Worm (Caenorhabditis elegans) whole organism, young adult: ENCODE data around the gene C06A1.7.
A peak's percentile ranks its signal among the peaks of the same experiment; 100 is the strongest.

Experiments used
- B0019.2 ChIP-seq: fragments of 200-800 bp; sonication (Bioruptor generic); conservative IDR thresholded peaks from 2 replicates; pipeline ENCODE4 v1.3.6; 2022; ENCODE audit warnings: missing genetic modification reagents, missing genetic modification characterization, missing compliant biosample characterization
- B0261.1 ChIP-seq: sonication (generic microtip); optimal IDR thresholded peaks from 2 replicates; lab custom pipeline; 2016; ENCODE audit warnings: mild to moderate bottlenecking, missing genetic modification characterization, moderate library complexity, missing compliant biosample characterization
- C06A6.2 ChIP-seq: fragments of 200-800 bp; sonication (Bioruptor generic); conservative IDR thresholded peaks from 2 replicates; pipeline ENCODE4 v1.3.6; 2022; ENCODE audit warnings: missing genetic modification characterization, missing compliant biosample characterization
- C17E4.6 ChIP-seq: fragments of 200-800 bp; sonication (Bioruptor generic); IDR thresholded peaks from 2 replicates; pipeline ENCODE4 v1.3.6; 2022; ENCODE audit warnings: missing genetic modification reagents, missing genetic modification characterization, missing compliant biosample characterization
- D2030.7 ChIP-seq: fragments of 200-800 bp; sonication (Bioruptor generic); IDR thresholded peaks from 2 replicates; pipeline ENCODE4 v1.3.6; 2022; ENCODE audit warnings: missing genetic modification reagents, missing genetic modification characterization, missing compliant biosample characterization
- F37B4.10 ChIP-seq: fragments of 200-800 bp; sonication (Bioruptor generic); IDR thresholded peaks from 2 replicates; pipeline ENCODE4 v1.3.6; 2022; ENCODE audit warnings: missing genetic modification characterization, missing compliant biosample characterization
- F39B2.1 ChIP-seq: fragments of 200-800 bp; sonication (Bioruptor generic); IDR thresholded peaks from 2 replicates; pipeline ENCODE4 v1.3.6; 2022; ENCODE audit warnings: missing genetic modification reagents, missing genetic modification characterization, missing compliant biosample characterization
- F49E8.2 ChIP-seq: sonication (generic microtip); optimal IDR thresholded peaks from 3 replicates; lab custom pipeline; 2017; ENCODE audit warnings: missing genetic modification characterization, mild to moderate bottlenecking, missing compliant biosample characterization, antibody characterized with exemption, moderate library complexity; ENCODE audit not compliant: insufficient read depth
- F57A8.1 ChIP-seq: fragments of 200-800 bp; sonication (Bioruptor generic); optimal IDR thresholded peaks from 2 replicates; lab custom pipeline; 2018; ENCODE audit warnings: mild to moderate bottlenecking, missing genetic modification characterization, moderate library complexity, missing compliant biosample characterization
- K11D2.4 ChIP-seq: fragments of 200-800 bp; sonication (Bioruptor generic); IDR thresholded peaks from 2 replicates; pipeline ENCODE4 v1.3.6; 2022; ENCODE audit warnings: missing genetic modification reagents, missing genetic modification characterization, missing compliant biosample characterization
- T07F8.4 ChIP-seq: sonication (generic microtip); optimal IDR thresholded peaks from 2 replicates; lab custom pipeline; 2016; ENCODE audit warnings: mild to moderate bottlenecking, missing genetic modification characterization, moderate library complexity, missing compliant biosample characterization
- Y53G8AR.9 ChIP-seq: fragments of 200-800 bp; sonication (Bioruptor generic); conservative IDR thresholded peaks from 2 replicates; pipeline ENCODE4 v1.3.6; 2022; ENCODE audit warnings: missing genetic modification reagents, missing genetic modification characterization, missing compliant biosample characterization
- Y95B8A.8 ChIP-seq: fragments of 200-800 bp; sonication (Bioruptor generic); IDR thresholded peaks from 2 replicates; pipeline ENCODE4 v1.3.6; 2022; ENCODE audit warnings: missing genetic modification reagents, missing genetic modification characterization, missing compliant biosample characterization
- akir-1 ChIP-seq: fragments of 200-800 bp; sonication (Bioruptor generic); optimal IDR thresholded peaks from 2 replicates; lab custom pipeline; 2018; ENCODE audit warnings: mild to moderate bottlenecking, missing genetic modification characterization, moderate library complexity, missing compliant biosample characterization
- attf-5 ChIP-seq: fragments of 200-800 bp; sonication (Bioruptor generic); optimal IDR thresholded peaks from 2 replicates; lab custom pipeline; 2018; ENCODE audit warnings: mild to moderate bottlenecking, missing genetic modification characterization, missing compliant biosample characterization
- cebp-2 ChIP-seq: fragments of 200-800 bp; sonication (Bioruptor generic); IDR thresholded peaks from 2 replicates; pipeline ENCODE4 v1.3.6; 2022; ENCODE audit warnings: missing genetic modification characterization, missing compliant biosample characterization
- ceh-100 ChIP-seq: fragments of 200-800 bp; sonication (Bioruptor generic); IDR thresholded peaks from 2 replicates; pipeline ENCODE4 v1.3.6; 2022; ENCODE audit warnings: missing genetic modification reagents, missing genetic modification characterization, missing compliant biosample characterization
- ceh-40 ChIP-seq: fragments of 200-800 bp; sonication (Bioruptor generic); IDR thresholded peaks from 2 replicates; pipeline ENCODE4 v1.3.6; 2022; ENCODE audit warnings: missing genetic modification characterization, missing compliant biosample characterization
- dox-1 ChIP-seq: fragments of 200-800 bp; sonication (Bioruptor generic); IDR thresholded peaks from 2 replicates; pipeline ENCODE4 v1.3.6; 2022; ENCODE audit warnings: missing genetic modification reagents, missing genetic modification characterization, missing compliant biosample characterization
- dpl-1 ChIP-seq: fragments of 150-350 bp; optimal IDR thresholded peaks from 2 replicates; lab custom pipeline; 2014; ENCODE audit warnings: missing biosample characterization, missing genetic modification reagents, missing genetic modification characterization
- efl-1 ChIP-seq: fragments of 150-350 bp; optimal IDR thresholded peaks from 2 replicates; lab custom pipeline; 2014; ENCODE audit warnings: missing biosample characterization, missing genetic modification reagents, missing genetic modification characterization
- egl-44 ChIP-seq: fragments of 200-800 bp; sonication (Bioruptor generic); IDR thresholded peaks from 2 replicates; pipeline ENCODE4 v1.3.6; 2022; ENCODE audit warnings: missing genetic modification reagents, missing genetic modification characterization, missing compliant biosample characterization
- fkh-3 ChIP-seq: sonication (generic microtip); optimal IDR thresholded peaks from 2 replicates; lab custom pipeline; 2016; ENCODE audit warnings: mild to moderate bottlenecking, missing genetic modification characterization, missing compliant biosample characterization
- him-1 ChIP-seq: sonication (generic microtip); optimal IDR thresholded peaks from 2 replicates; lab custom pipeline; 2016; ENCODE audit warnings: missing genotype, missing genetic modification reagents, missing genetic modification characterization, missing compliant biosample characterization
- hlh-12 ChIP-seq: sonication (generic microtip); optimal IDR thresholded peaks from 2 replicates; lab custom pipeline; 2016; ENCODE audit warnings: missing genetic modification characterization, missing compliant biosample characterization
- hlh-26 ChIP-seq: fragments of 200-800 bp; sonication (Bioruptor generic); conservative IDR thresholded peaks from 2 replicates; pipeline ENCODE4 v1.3.6; 2022; ENCODE audit warnings: missing genetic modification reagents, missing genetic modification characterization, missing compliant biosample characterization
- let-526 ChIP-seq: fragments of 200-800 bp; sonication (Bioruptor generic); IDR thresholded peaks from 2 replicates; pipeline ENCODE4 v1.3.6; 2022; ENCODE audit warnings: missing genetic modification reagents, missing genetic modification characterization, missing compliant biosample characterization
- lir-1 ChIP-seq: fragments of 200-800 bp; sonication (Bioruptor generic); conservative IDR thresholded peaks from 2 replicates; pipeline ENCODE4 v1.3.6; 2022; ENCODE audit warnings: missing genetic modification reagents, missing genetic modification characterization, missing compliant biosample characterization
- lsy-27 ChIP-seq: sonication (generic microtip); optimal IDR thresholded peaks from 2 replicates; lab custom pipeline; 2017; ENCODE audit warnings: missing genetic modification characterization, mild to moderate bottlenecking, missing compliant biosample characterization, antibody characterized with exemption, missing genotype, borderline replicate concordance; ENCODE audit not compliant: insufficient read depth
- madf-10 ChIP-seq: sonication (generic microtip); optimal IDR thresholded peaks from 2 replicates; lab custom pipeline; 2016; ENCODE audit warnings: mild to moderate bottlenecking, missing genetic modification characterization, missing compliant biosample characterization
- mes-4 ChIP-seq: sonication (generic microtip); optimal IDR thresholded peaks from 2 replicates; lab custom pipeline; 2016; ENCODE audit warnings: missing genotype, missing genetic modification characterization, missing compliant biosample characterization
- mxl-1 ChIP-seq: sonication (generic microtip); optimal IDR thresholded peaks from 2 replicates; lab custom pipeline; 2016; ENCODE audit warnings: missing genetic modification characterization, missing compliant biosample characterization
- nfya-1 ChIP-seq: sonication (generic microtip); optimal IDR thresholded peaks from 2 replicates; lab custom pipeline; 2017; ENCODE audit warnings: antibody characterized with exemption, missing compliant biosample characterization, missing genetic modification characterization, borderline replicate concordance; ENCODE audit not compliant: insufficient read depth
- nhr-27 ChIP-seq: fragments of 200-800 bp; sonication (Bioruptor generic); optimal IDR thresholded peaks from 2 replicates; lab custom pipeline; 2018; ENCODE audit warnings: mild to moderate bottlenecking, missing genetic modification characterization, moderate library complexity, missing compliant biosample characterization
- rcor-1 ChIP-seq: fragments of 200-800 bp; sonication (Bioruptor generic); IDR thresholded peaks from 2 replicates; pipeline ENCODE4 v1.3.6; 2022; ENCODE audit warnings: missing genetic modification reagents, missing genetic modification characterization, missing compliant biosample characterization
- repo-1 ChIP-seq: sonication (generic microtip); optimal IDR thresholded peaks from 2 replicates; lab custom pipeline; 2017; ENCODE audit warnings: mild to moderate bottlenecking, missing genetic modification characterization, missing compliant biosample characterization
- sdz-38 ChIP-seq: sonication (generic microtip); optimal IDR thresholded peaks from 2 replicates; lab custom pipeline; 2016; ENCODE audit warnings: missing genotype, missing genetic modification characterization, missing compliant biosample characterization
- snpc-1.1 ChIP-seq: sonication (generic microtip); optimal IDR thresholded peaks from 2 replicates; lab custom pipeline; 2017; ENCODE audit warnings: missing genetic modification characterization, mild to moderate bottlenecking, missing compliant biosample characterization, antibody characterized with exemption, moderate library complexity, missing genotype, missing genetic modification reagents; ENCODE audit not compliant: insufficient read depth
- snpc-1.3 ChIP-seq: sonication (generic microtip); optimal IDR thresholded peaks from 2 replicates; lab custom pipeline; 2017; ENCODE audit warnings: missing genetic modification characterization, mild to moderate bottlenecking, missing compliant biosample characterization, antibody characterized with exemption, moderate library complexity, missing genotype, missing genetic modification reagents; ENCODE audit not compliant: insufficient read depth
- snpc-4 ChIP-seq, 5 experiments: fragments of 150-350 bp in 1 of 5; sonication (generic microtip) in 4 of 5; optimal IDR thresholded peaks; 2 replicates each; lab custom pipeline; 2014 to 2018; ENCODE audit warnings: missing genetic modification characterization in 5 of 5, missing biosample characterization in 3 of 5, antibody characterized with exemption in 2 of 5, mild to moderate bottlenecking in 2 of 5, missing compliant biosample characterization in 2 of 5, missing genotype in 2 of 5, moderate library complexity in 2 of 5, missing genetic modification reagents in 1 of 5
- tlf-1 ChIP-seq: fragments of 200-800 bp; sonication (Bioruptor generic); optimal IDR thresholded peaks from 2 replicates; lab custom pipeline; 2018; ENCODE audit warnings: mild to moderate bottlenecking, missing genetic modification characterization, missing compliant biosample characterization
- xnd-1 ChIP-seq: sonication (generic microtip); optimal IDR thresholded peaks from 2 replicates; lab custom pipeline; 2016; ENCODE audit warnings: missing genotype, missing genetic modification reagents, missing genetic modification characterization, missing compliant biosample characterization
- zim-3 ChIP-seq: sonication (generic microtip); optimal IDR thresholded peaks from 2 replicates; lab custom pipeline; 2017; ENCODE audit warnings: mild to moderate bottlenecking, missing genetic modification characterization, moderate library complexity, missing compliant biosample characterization
- ztf-18 ChIP-seq: sonication (generic microtip); optimal IDR thresholded peaks from 2 replicates; lab custom pipeline; 2016; ENCODE audit warnings: missing genotype, mild to moderate bottlenecking, missing genetic modification characterization, missing compliant biosample characterization
- ztf-22 ChIP-seq: fragments of 200-800 bp; sonication (Bioruptor generic); optimal IDR thresholded peaks from 2 replicates; lab custom pipeline; 2018; ENCODE audit warnings: mild to moderate bottlenecking, missing genetic modification characterization, moderate library complexity, missing compliant biosample characterization
- ztf-25 ChIP-seq: fragments of 200-800 bp; sonication (Bioruptor generic); IDR thresholded peaks from 2 replicates; pipeline ENCODE4 v1.3.6; 2022; ENCODE audit warnings: missing genetic modification reagents, missing genetic modification characterization, missing compliant biosample characterization

Gene C06A1.7

ce11 chrII:10543457-10544137, 21.1 kb upstream of the C06A1.7 start (continued):
- TF ChIP-seq hlh-12 (tag; lab: Kevin White, UChicago) (no peak), B0261.1 (no peak), nhr-27 (tag; lab: Kevin White, UChicago) (no peak), ztf-18 (tag; lab: Kevin White, UChicago) (no peak), F57A8.1 (GFP tag; lab: Kevin White, UChicago) (no peak), fkh-3 (tag; lab: Kevin White, UChicago) (no peak), cebp-2 (GFP tag; lab: Robert Waterston, UW) (0 out of 2 replicates have a peak, but pooled peaks have one; percentile 73), F49E8.2 (tag; lab: Kevin White, UChicago) (no peak), efl-1 (GFP tag; lab: Kevin White, UChicago) (no peak), snpc-1.1 (no peak), egl-44 (peak; percentile 40; the same call in 1 of the 2 replicates), nfya-1 (no peak), mxl-1 (tag; lab: Kevin White, UChicago) (no peak), snpc-4 (GFP tag; optimal IDR thresholded peaks at IDR 0.05; lab: Kevin White, UChicago) (no peak), snpc-4 (tag; optimal IDR thresholded peaks at IDR 0.05; lab: Kevin White, UChicago) (peak in 1 of 4 experiments; percentile 2), hlh-26 (GFP tag; lab: Robert Waterston, UW) (0 out of 2 replicates have a peak, but pooled peaks have one; percentile 58), tlf-1 (no peak), dpl-1 (GFP tag; lab: Kevin White, UChicago) (no peak), repo-1 (tag; lab: Kevin White, UChicago) (peak; percentile 76), Y95B8A.8 (GFP tag; lab: Robert Waterston, UW) (peak; percentile 70), Y53G8AR.9 (GFP tag; lab: Robert Waterston, UW) (no peak), T07F8.4 (tag; lab: Kevin White, UChicago) (no peak), ceh-100 (GFP tag; lab: Robert Waterston, UW) (no peak; the same call in 1 of the 2 replicates), F39B2.1 (GFP tag; lab: Robert Waterston, UW) (0 out of 2 replicates have a peak, but pooled peaks have one; percentile 9), attf-5 (peak; percentile 31), rcor-1 (GFP tag; lab: Robert Waterston, UW) (0 out of 2 replicates have a peak, but pooled peaks have one; percentile 19), B0019.2 (GFP tag; lab: Robert Waterston, UW) (no peak), him-1 (tag; lab: Kevin White, UChicago) (no peak), C17E4.6 (no peak), madf-10 (no peak), ztf-22 (no peak), lsy-27 (no peak), let-526 (GFP tag; lab: Robert Waterston, UW) (no peak), D2030.7 (no peak), mes-4 (tag; lab: Kevin White, UChicago) (no peak), xnd-1 (tag; lab: Kevin White, UChicago) (no peak), dox-1 (GFP tag; lab: Robert Waterston, UW) (peak; percentile 38; the same call in 1 of the 2 replicates), akir-1 (GFP tag; lab: Kevin White, UChicago) (no peak), lir-1 (no peak), snpc-1.3 (tag; lab: Kevin White, UChicago) (peak; percentile 25), C06A6.2 (GFP tag; lab: Robert Waterston, UW) (no peak), ztf-25 (GFP tag; lab: Robert Waterston, UW) (peak; percentile 27; the same call in 1 of the 2 replicates), F37B4.10 (0 out of 2 replicates have a peak, but pooled peaks have one; percentile 60), zim-3 (tag; lab: Kevin White, UChicago) (peak; percentile 66), K11D2.4 (GFP tag; lab: Robert Waterston, UW) (no peak), ceh-40 (GFP tag; lab: Robert Waterston, UW) (no peak), sdz-38 (tag; lab: Kevin White, UChicago) (no peak)
